Fruit fly (Drosophila melanogaster) whole organism, adult: Measurements from ENCODE around the gene elgi.

Experiments
- CG11617 ChIP-seq: fragments of 200-800 bp; sonication (Bioruptor generic); optimal IDR thresholded peaks from 2 replicates; lab custom pipeline; 2017; ENCODE audit warnings: mild to moderate bottlenecking, missing biosample characterization, missing genetic modification reagents, missing genetic modification characterization
- CG12768 ChIP-seq: fragments of 200-800 bp; sonication (Bioruptor generic); optimal IDR thresholded peaks from 2 replicates; lab custom pipeline; 2017; ENCODE audit warnings: missing biosample characterization, missing genetic modification characterization, mild to moderate bottlenecking, moderate library complexity, missing genetic modification reagents
- CG14711 ChIP-seq: fragments of 200-800 bp; sonication (Bioruptor generic); optimal IDR thresholded peaks from 2 replicates; lab custom pipeline; 2018; ENCODE audit warnings: missing biosample characterization, mild to moderate bottlenecking, missing genetic modification characterization, moderate library complexity
- CG1620 ChIP-seq: fragments of 200-800 bp; sonication (Bioruptor generic); optimal IDR thresholded peaks from 2 replicates; lab custom pipeline; 2016; ENCODE audit warnings: missing biosample characterization, missing genetic modification characterization
- CG33017 ChIP-seq: fragments of 200-800 bp; sonication (Bioruptor generic); optimal IDR thresholded peaks from 2 replicates; lab custom pipeline; 2018; ENCODE audit warnings: missing biosample characterization, mild to moderate bottlenecking, missing genetic modification characterization, moderate library complexity
- CG5204 ChIP-seq: fragments of 200-800 bp; sonication (Bioruptor generic); optimal IDR thresholded peaks from 2 replicates; lab custom pipeline; 2016; ENCODE audit warnings: missing biosample characterization, missing genetic modification characterization
- CG7045 ChIP-seq: fragments of 200-800 bp; sonication (Bioruptor generic); optimal IDR thresholded peaks from 2 replicates; lab custom pipeline; 2017; ENCODE audit warnings: missing biosample characterization, mild to moderate bottlenecking, missing genetic modification characterization
- CG7101 ChIP-seq: fragments of 200-800 bp; sonication (Bioruptor generic); optimal IDR thresholded peaks from 2 replicates; lab custom pipeline; 2018; ENCODE audit warnings: missing biosample characterization, mild to moderate bottlenecking, missing genetic modification characterization, moderate library complexity
- Clk ChIP-seq: fragments of 200-800 bp; sonication (Bioruptor generic); optimal IDR thresholded peaks from 2 replicates; lab custom pipeline; 2017; ENCODE audit warnings: missing biosample characterization, missing genetic modification characterization
- Crg-1 ChIP-seq: fragments of 200-800 bp; sonication (Bioruptor generic); optimal IDR thresholded peaks from 2 replicates; lab custom pipeline; 2016; ENCODE audit warnings: missing biosample characterization, missing genetic modification characterization
- Hr96 ChIP-seq: fragments of 200-800 bp; sonication (Bioruptor generic); optimal IDR thresholded peaks from 2 replicates; lab custom pipeline; 2016; ENCODE audit warnings: missing biosample characterization, missing genetic modification characterization
- Mnt ChIP-seq: fragments of 200-800 bp; sonication (Bioruptor generic); optimal IDR thresholded peaks from 2 replicates; lab custom pipeline; 2016; ENCODE audit warnings: missing biosample characterization, mild to moderate bottlenecking, missing genetic modification characterization
- bab1 ChIP-seq: fragments of 200-800 bp; sonication (Bioruptor generic); optimal IDR thresholded peaks from 3 replicates; lab custom pipeline; 2019; ENCODE audit warnings: missing biosample characterization, mild to moderate bottlenecking, missing genetic modification characterization, moderate library complexity
- cic ChIP-seq: fragments of 200-800 bp; sonication (Bioruptor generic); optimal IDR thresholded peaks from 2 replicates; lab custom pipeline; 2017; ENCODE audit warnings: missing biosample characterization, mild to moderate bottlenecking, missing genetic modification characterization, moderate library complexity
- cnc ChIP-seq, 2 experiments: fragments of >200 bp; optimal IDR thresholded peaks; 2 replicates each; lab custom pipeline; 2017
- kay ChIP-seq: fragments of 200-800 bp; sonication (Bioruptor generic); peaks from one replicate; lab custom pipeline; 2016; ENCODE audit warnings: missing biosample characterization, missing genetic modification characterization, borderline replicate concordance
- ovo ChIP-seq: fragments of 200-800 bp; sonication (Bioruptor generic); optimal IDR thresholded peaks from 2 replicates; lab custom pipeline; 2016; ENCODE audit warnings: missing biosample characterization, missing genetic modification characterization
- pad ChIP-seq: fragments of 200-800 bp; sonication (Bioruptor generic); optimal IDR thresholded peaks from 3 replicates; lab custom pipeline; 2017; ENCODE audit warnings: missing biosample characterization, missing genetic modification characterization, mild to moderate bottlenecking, moderate library complexity, missing genetic modification reagents
- tj ChIP-seq: fragments of 200-800 bp; sonication (Bioruptor generic); optimal IDR thresholded peaks from 3 replicates; lab custom pipeline; 2017; ENCODE audit warnings: missing biosample characterization, mild to moderate bottlenecking, missing genetic modification characterization, moderate library complexity
- toe ChIP-seq: fragments of 200-800 bp; sonication (Bioruptor generic); optimal IDR thresholded peaks from 2 replicates; lab custom pipeline; 2016; ENCODE audit warnings: missing biosample characterization, missing genetic modification characterization

elgi gene

DNA sequence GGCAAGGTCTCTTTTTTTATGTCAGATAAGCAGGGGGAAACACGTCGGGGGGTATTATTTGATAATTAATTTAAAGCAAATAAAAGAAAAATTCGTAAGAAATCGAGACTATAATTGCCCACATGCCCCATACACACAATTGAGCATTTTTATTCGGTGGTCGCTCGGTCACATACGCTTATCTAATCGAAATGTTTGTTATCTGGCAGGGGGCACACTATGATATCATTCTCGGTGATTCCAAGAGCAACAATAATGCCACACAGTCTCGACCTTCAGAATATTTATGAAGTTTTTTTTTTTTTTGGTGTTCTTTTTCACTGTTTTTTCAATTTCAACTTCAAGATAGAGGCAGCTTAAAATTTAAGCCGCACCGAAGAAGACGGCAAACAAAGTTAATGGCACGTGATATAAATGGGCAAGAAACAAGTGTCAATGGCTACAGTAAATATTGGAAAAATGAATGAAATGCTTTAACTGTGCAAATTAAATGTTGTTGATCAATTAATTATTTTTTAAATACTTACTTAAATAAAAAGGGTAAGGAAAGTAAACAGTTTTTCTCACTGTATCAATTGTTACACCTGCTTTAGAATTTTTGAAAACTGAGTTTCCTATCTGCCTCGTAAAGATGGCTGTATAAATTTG lies 43.1 kb downstream of the elgi start:
- no peak for TF ChIP-seq kay (GFP tag; lab: Kevin White, UChicago)
- no peak for TF ChIP-seq CG7045 (GFP tag; lab: Kevin White, UChicago)
- no peak for TF ChIP-seq bab1
- no peak for TF ChIP-seq CG5204 (GFP tag; lab: Kevin White, UChicago)
- TF ChIP-seq CG7101, result no peak
- TF ChIP-seq Mnt (GFP tag; lab: Kevin White, UChicago), result no peak
- no peak for TF ChIP-seq Hr96 (GFP tag; lab: Kevin White, UChicago)
- TF ChIP-seq Clk (GFP tag; lab: Kevin White, UChicago), result no peak
- TF ChIP-seq cnc (optimal IDR thresholded peaks at IDR 0.05; lab: Kevin White, UChicago), result no peak
- no peak for TF ChIP-seq ovo (GFP tag; lab: Kevin White, UChicago)
- no peak for TF ChIP-seq Crg-1 (GFP tag; lab: Kevin White, UChicago)
- TF ChIP-seq CG33017 (tag; lab: Kevin White, UChicago), result no peak
- TF ChIP-seq CG14711 (tag; lab: Kevin White, UChicago), result no peak
- TF ChIP-seq pad, result no peak
- no peak for TF ChIP-seq CG1620 (GFP tag; lab: Kevin White, UChicago)

DNA sequence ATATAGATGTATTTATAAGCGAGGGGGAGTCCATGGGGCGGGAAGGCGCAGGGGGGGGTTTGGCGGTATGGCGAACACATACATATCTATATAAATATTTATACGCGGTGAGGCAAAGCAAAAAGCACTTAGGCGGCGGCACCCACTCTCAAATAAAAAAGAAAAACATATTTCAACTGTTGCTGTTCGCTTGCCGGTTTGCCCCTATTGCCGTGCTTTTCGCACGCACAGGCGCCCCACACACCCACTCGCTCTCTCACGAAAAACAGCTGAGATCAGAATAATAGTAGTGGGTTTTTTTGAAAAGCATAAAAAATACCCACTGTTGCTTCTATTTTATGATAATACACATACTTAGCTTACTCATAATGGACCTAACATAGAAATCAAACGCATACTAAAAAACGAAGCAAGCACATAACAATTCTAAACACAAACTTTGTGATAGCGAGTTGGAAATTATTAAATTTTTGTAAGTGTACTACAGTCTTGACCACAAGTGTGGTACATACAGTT lies 44.9 kb downstream of the elgi start:
- TF ChIP-seq kay (GFP tag; lab: Kevin White, UChicago), result no peak
- TF ChIP-seq ovo (GFP tag; lab: Kevin White, UChicago), result peak; percentile 75
- peak; percentile 45 for TF ChIP-seq bab1
- TF ChIP-seq cnc (optimal IDR thresholded peaks at IDR 0.05; lab: Kevin White, UChicago), result no peak
- TF ChIP-seq CG33017 (tag; lab: Kevin White, UChicago), result peak; percentile 93
- peak; percentile 57 for TF ChIP-seq Crg-1 (GFP tag; lab: Kevin White, UChicago)
- TF ChIP-seq Hr96 (GFP tag; lab: Kevin White, UChicago), result peak; percentile 90
- TF ChIP-seq toe (GFP tag; lab: Kevin White, UChicago), result peak; percentile 89
- TF ChIP-seq CG14711 (tag; lab: Kevin White, UChicago), result peak; percentile 79
- TF ChIP-seq pad, result peak; percentile 59
- peak; percentile 86 for TF ChIP-seq CG7045 (GFP tag; lab: Kevin White, UChicago)
- TF ChIP-seq CG1620 (GFP tag; lab: Kevin White, UChicago), result peak; percentile 47
- TF ChIP-seq Clk (GFP tag; lab: Kevin White, UChicago), result peak; percentile 57
- peak; percentile 94 for TF ChIP-seq CG5204 (GFP tag; lab: Kevin White, UChicago)
- peak; percentile 80 for TF ChIP-seq CG11617 (GFP tag; lab: Kevin White, UChicago)
- TF ChIP-seq cic (GFP tag; lab: Kevin White, UChicago), result peak; percentile 77
- TF ChIP-seq Mnt (GFP tag; lab: Kevin White, UChicago), result peak; percentile 57
- TF ChIP-seq CG12768 (GFP tag; lab: Kevin White, UChicago), result peak; percentile 91
- peak; percentile 50 for TF ChIP-seq tj (GFP tag; lab: Kevin White, UChicago)
- TF ChIP-seq CG7101, result peak; percentile 89

DNA sequence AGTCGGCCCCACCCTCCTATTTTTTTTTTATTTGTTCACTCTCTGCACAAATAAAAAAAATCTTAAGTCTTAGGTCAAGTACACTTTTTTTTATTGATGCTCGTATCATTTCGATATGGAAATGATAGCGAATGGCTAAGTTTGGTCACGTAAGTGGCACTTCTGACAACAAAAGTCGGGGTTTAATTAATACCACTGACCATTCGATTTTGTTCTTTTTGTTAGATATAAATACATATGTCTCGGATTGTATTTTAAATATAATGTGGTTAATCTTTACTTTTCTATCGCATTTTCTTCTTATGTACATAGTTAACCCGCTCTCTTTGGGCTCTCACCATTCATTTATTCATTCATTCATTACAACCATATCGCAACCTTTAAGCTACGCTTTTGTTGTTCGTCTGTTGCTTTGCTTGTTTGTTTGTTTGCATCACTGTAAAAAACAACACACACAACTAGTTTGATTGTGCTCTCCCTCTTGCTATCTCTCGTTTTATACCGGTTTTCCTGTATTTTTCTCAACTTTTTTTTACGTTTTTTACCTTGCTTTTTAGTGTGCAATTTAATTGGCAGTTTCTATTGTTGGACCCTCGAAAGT lies 45.9 kb downstream of the elgi start:
- TF ChIP-seq Crg-1 (GFP tag; lab: Kevin White, UChicago) (no peak), CG12768 (GFP tag; lab: Kevin White, UChicago) (peak; percentile 40), kay (GFP tag; lab: Kevin White, UChicago) (peak; percentile 94), cic (GFP tag; lab: Kevin White, UChicago) (peak; percentile 55), CG33017 (tag; lab: Kevin White, UChicago) (peak; percentile 79), ovo (GFP tag; lab: Kevin White, UChicago) (peak; percentile 41), Hr96 (GFP tag; lab: Kevin White, UChicago) (peak; percentile 20), CG5204 (GFP tag; lab: Kevin White, UChicago) (no peak), pad (no peak), bab1 (no peak), Clk (GFP tag; lab: Kevin White, UChicago) (no peak), CG7101 (peak; percentile 50), CG11617 (GFP tag; lab: Kevin White, UChicago) (peak; percentile 60)

DNA sequence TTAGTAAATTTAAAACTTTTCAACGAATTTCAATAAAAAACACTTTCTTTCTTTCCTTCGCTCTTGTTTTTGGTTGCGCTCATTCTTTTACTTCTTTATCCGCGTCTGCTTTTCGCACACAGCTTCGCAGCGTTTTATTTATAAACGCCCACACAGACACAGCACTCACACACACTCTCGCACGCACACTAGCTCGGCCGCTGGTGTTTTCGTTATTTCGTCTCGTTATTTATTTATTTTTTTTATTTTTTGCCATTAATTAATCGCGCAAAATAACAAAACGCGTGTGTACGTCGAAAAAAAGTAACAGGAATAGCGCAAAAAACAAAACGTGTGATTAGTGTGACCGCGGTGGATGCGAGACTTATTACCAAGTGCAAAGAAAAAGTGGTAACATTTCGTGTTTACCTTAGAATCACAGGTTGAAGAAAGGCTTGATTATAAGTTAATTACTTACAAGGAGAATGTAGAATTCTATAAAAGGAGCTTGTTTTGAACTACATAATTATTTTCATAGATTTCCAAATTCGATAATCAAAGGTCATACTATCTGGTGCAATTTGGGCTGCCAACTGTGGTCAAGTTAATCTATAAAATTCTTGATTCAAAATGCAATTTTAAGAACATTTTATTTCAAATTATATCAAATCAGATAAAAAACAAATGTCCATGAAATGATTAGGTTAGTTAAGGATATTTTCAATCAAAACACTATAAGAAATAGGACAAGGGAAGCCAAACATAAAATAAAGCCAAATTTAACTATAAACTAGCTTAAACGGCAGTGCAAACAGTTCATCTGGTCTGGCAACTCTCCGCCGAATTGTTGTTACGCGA lies 48.3 kb downstream of the elgi start, which contains the start of the genes hzg and mRpS31:
hzg (minus strand) TSS at position 336 of the 837 bp plus-strand sequence.
mRpS31 (plus strand) TSS at position 793 of the 837 bp plus-strand sequence.
- TF ChIP-seq CG33017 (tag; lab: Kevin White, UChicago), result peak; percentile 15
- TF ChIP-seq Clk (GFP tag; lab: Kevin White, UChicago), result no peak
- TF ChIP-seq CG14711 (tag; lab: Kevin White, UChicago), result peak; percentile 49
- TF ChIP-seq CG7101, result peak; percentile 69
- no peak for TF ChIP-seq cnc (optimal IDR thresholded peaks at IDR 0.05; lab: Kevin White, UChicago)
- TF ChIP-seq Mnt (GFP tag; lab: Kevin White, UChicago), result peak; percentile 62
- TF ChIP-seq CG1620 (GFP tag; lab: Kevin White, UChicago), result peak; percentile 26
- peak; percentile 71 for TF ChIP-seq CG12768 (GFP tag; lab: Kevin White, UChicago)
- peak; percentile 35 for TF ChIP-seq ovo (GFP tag; lab: Kevin White, UChicago)
- TF ChIP-seq Crg-1 (GFP tag; lab: Kevin White, UChicago), result no peak
- TF ChIP-seq pad, result no peak
- TF ChIP-seq CG7045 (GFP tag; lab: Kevin White, UChicago), result peak; percentile 25
- TF ChIP-seq toe (GFP tag; lab: Kevin White, UChicago), result peak; percentile 57
- TF ChIP-seq Hr96 (GFP tag; lab: Kevin White, UChicago), result peak; percentile 22
- peak; percentile 39 for TF ChIP-seq tj (GFP tag; lab: Kevin White, UChicago)
- peak; percentile 68 for TF ChIP-seq cic (GFP tag; lab: Kevin White, UChicago)
- TF ChIP-seq CG5204 (GFP tag; lab: Kevin White, UChicago), result no peak
- TF ChIP-seq CG11617 (GFP tag; lab: Kevin White, UChicago), result peak; percentile 44
- no peak for TF ChIP-seq kay (GFP tag; lab: Kevin White, UChicago)
- TF ChIP-seq bab1, result peak; percentile 45
